Fruit fly (Drosophila melanogaster): Measurements from ENCODE around the gene Sytbeta.

The Sytbeta gene

DNA sequence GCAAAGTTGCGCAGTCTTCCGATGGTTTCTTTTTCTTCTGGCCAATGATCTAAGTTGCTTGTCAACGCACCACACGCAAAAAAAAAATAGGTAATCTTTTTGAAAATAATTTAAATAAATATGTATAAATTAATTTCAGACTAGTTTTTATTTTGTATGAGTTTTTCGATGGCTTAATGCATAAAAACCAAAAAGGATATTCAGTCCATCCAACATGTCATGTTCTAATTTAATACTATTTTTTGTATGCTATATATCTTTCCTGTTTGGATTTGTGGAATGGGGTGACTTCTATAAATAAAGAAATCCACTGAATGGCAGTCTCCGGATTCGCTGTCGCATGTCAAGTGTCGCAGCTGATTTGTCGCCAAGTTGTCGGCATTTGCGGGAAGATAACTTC lies 55.1 kb downstream of the Sytbeta start (continued):
- TF ChIP-seq CG4318 (GFP tag; optimal IDR thresholded peaks at IDR 0.05) (no peak), fkh (GFP tag; optimal IDR thresholded peaks at IDR 0.05) (no peak), lz (GFP tag; optimal IDR thresholded peaks at IDR 0.05) (no peak), fd59A (GFP tag; optimal IDR thresholded peaks at IDR 0.05) (no peak), Met (GFP tag; optimal IDR thresholded peaks at IDR 0.05) (no peak), ss (GFP tag; optimal IDR thresholded peaks at IDR 0.05) (no peak), Hr38 (GFP tag; optimal IDR thresholded peaks at IDR 0.05) (no peak), CG1621 (tag; optimal IDR thresholded peaks at IDR 0.05) (no peak), CG6163 (GFP tag; IDR thresholded peaks at IDR 0.05) (peak; percentile 49; the same call in 1 of the 3 replicates), CG3919 (GFP tag; optimal IDR thresholded peaks at IDR 0.05) (no peak), CG16779 (tag; optimal IDR thresholded peaks at IDR 0.05) (no peak), Sox102F (GFP tag; optimal IDR thresholded peaks at IDR 0.05) (no peak), esn (GFP tag; optimal IDR thresholded peaks at IDR 0.05) (no peak), CG34406 (GFP tag; optimal IDR thresholded peaks at IDR 0.05) (no peak), CG8319 (GFP tag; optimal IDR thresholded peaks at IDR 0.05) (no peak), CG31627 (GFP tag; optimal IDR thresholded peaks at IDR 0.05) (no peak), CG15336 (GFP tag; IDR thresholded peaks at IDR 0.05) (peak; percentile 68), Sox14 (GFP tag; optimal IDR thresholded peaks at IDR 0.05) (no peak), CG10669 (GFP tag; optimal IDR thresholded peaks at IDR 0.05) (no peak), CG8119 (GFP tag; IDR thresholded peaks at IDR 0.05) (peak; percentile 30; the same call in 1 of the 3 replicates), cyc (GFP tag; optimal IDR thresholded peaks at IDR 0.05) (no peak), svp (GFP tag) (no peak)

DNA sequence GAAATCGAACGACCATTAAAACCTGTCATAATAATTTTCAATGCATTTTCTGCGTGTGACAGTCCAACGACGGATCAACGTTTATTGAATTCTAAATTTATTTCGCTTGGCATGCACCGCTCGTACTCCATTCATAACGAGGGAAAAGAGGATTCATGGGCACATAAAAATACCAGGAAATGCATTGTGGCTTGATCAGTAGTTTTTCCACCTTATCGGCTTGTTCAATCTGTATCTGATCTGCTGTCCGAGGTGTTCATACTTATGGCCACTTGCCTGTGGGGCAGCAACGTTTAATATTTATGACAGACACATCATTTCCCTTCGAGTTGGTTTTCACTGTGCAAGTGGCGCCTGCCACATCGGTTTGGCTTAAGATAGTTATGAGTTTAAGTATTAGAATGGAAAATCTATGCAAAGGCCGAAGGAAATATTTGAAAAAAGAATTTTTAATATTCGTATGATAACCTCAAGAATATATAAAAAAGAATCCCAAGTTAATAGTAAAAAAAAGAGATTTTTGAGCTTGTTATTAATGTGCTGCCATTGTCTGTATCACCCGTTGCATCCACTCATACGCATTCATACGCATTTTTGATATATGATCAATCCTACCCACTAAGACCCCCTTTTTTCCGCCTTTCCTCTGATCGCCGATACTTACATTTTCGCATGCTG lies 57.4 kb downstream of the Sytbeta start:
- TF ChIP-seq fd85E (GFP tag; optimal IDR thresholded peaks at IDR 0.05) (no peak), CG6808 (GFP tag; optimal IDR thresholded peaks at IDR 0.05) (peak; percentile 15), CG8319 (GFP tag; optimal IDR thresholded peaks at IDR 0.05) (no peak), CG4318 (GFP tag; optimal IDR thresholded peaks at IDR 0.05) (no peak), net (GFP tag; optimal IDR thresholded peaks at IDR 0.05) (peak; percentile 6), CG7368 (GFP tag; optimal IDR thresholded peaks at IDR 0.05) (no peak), Lpt (GFP tag; optimal IDR thresholded peaks at IDR 0.05) (peak; percentile 20), pdm3 (GFP tag; optimal IDR thresholded peaks at IDR 0.05) (peak; percentile 7), CG11762 (GFP tag; optimal IDR thresholded peaks at IDR 0.05; ENCODE audit: insufficient read depth) (no peak), fkh (GFP tag; optimal IDR thresholded peaks at IDR 0.05) (no peak), CG8632 (GFP tag; optimal IDR thresholded peaks at IDR 0.05) (peak; percentile 7), eg (GFP tag; IDR thresholded peaks at IDR 0.05) (0 out of 3 replicates have a peak, but pooled peaks have one; percentile 30), fd59A (GFP tag; optimal IDR thresholded peaks at IDR 0.05) (peak; percentile 25), CG10669 (GFP tag; optimal IDR thresholded peaks at IDR 0.05) (peak; percentile 16), Eip75B (GFP tag; optimal IDR thresholded peaks at IDR 0.05) (peak; percentile 28), Sox15 (GFP tag; optimal IDR thresholded peaks at IDR 0.05) (no peak), spab (GFP tag; optimal IDR thresholded peaks at IDR 0.05) (peak; percentile 7), ss (GFP tag; optimal IDR thresholded peaks at IDR 0.05) (peak in 1 of 2 experiments; percentile 16), OdsH (GFP tag; optimal IDR thresholded peaks at IDR 0.05) (peak; percentile 58), CG31627 (GFP tag; optimal IDR thresholded peaks at IDR 0.05) (peak; percentile 16), dac (GFP tag; optimal IDR thresholded peaks at IDR 0.05) (no peak), CG8119 (GFP tag; IDR thresholded peaks at IDR 0.05) (peak; percentile 59), CG9139 (GFP tag; optimal IDR thresholded peaks at IDR 0.05) (no peak), Sox102F (GFP tag; optimal IDR thresholded peaks at IDR 0.05) (peak; percentile 17), CG11902 (GFP tag; optimal IDR thresholded peaks at IDR 0.05) (no peak), CG32006 (GFP tag; optimal IDR thresholded peaks at IDR 0.05) (peak; percentile 58), cyc (GFP tag; optimal IDR thresholded peaks at IDR 0.05) (no peak), Ets21C (GFP tag; optimal IDR thresholded peaks at IDR 0.05) (peak; percentile 16), CG3919 (GFP tag; optimal IDR thresholded peaks at IDR 0.05) (no peak), CG34406 (GFP tag; optimal IDR thresholded peaks at IDR 0.05) (peak; percentile 22), lz (GFP tag; optimal IDR thresholded peaks at IDR 0.05) (peak; percentile 18), Eip93F (GFP tag; optimal IDR thresholded peaks at IDR 0.05) (no peak), CG11294 (GFP tag; IDR thresholded peaks at IDR 0.05) (no peak), CG16779 (tag; optimal IDR thresholded peaks at IDR 0.05) (no peak), CG10631 (GFP tag; optimal IDR thresholded peaks at IDR 0.05) (peak; percentile 15), Hr39 (GFP tag; optimal IDR thresholded peaks at IDR 0.05) (no peak), CG6163 (GFP tag; IDR thresholded peaks at IDR 0.05) (peak; percentile 56; the same call in 2 of the 3 replicates), salr (GFP tag; optimal IDR thresholded peaks at IDR 0.05) (no peak), Sox14 (GFP tag; optimal IDR thresholded peaks at IDR 0.05) (peak; percentile 20), topi (GFP tag; optimal IDR thresholded peaks at IDR 0.05) (no peak), CG3032 (tag; optimal IDR thresholded peaks at IDR 0.05) (peak; percentile 21)
